Worm (Caenorhabditis elegans): ENCODE measurements around the gene pxd-1.

DNA sequence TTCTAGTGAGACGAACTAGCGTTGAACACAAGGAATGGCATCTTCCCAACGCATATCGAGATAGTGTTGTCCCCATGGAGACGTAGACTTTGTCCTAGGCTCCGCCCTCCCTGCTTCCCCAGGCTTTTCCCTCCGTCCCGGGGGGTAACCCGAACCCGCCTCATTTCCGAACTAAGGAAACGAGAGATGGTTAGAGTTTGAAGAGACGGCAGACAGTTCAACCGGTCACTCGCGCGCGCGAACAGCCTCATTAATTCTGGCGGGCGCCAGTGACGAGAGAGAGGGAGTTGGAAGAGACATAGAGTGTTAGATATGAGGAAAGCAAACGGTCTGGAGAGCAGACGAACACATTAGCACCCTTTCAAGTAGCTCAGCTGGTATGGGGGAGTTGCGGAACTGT is 31.4 kb downstream of the pxd-1 start:
- TF ChIP-seq hmbx-1 (tag; optimal IDR thresholded peaks at IDR 0.05), result no peak
- TF ChIP-seq hmg-4 (GFP tag; optimal IDR thresholded peaks at IDR 0.05), result no peak
- TF ChIP-seq aly-1 (tag; optimal IDR thresholded peaks at IDR 0.05), result no peak
- TF ChIP-seq ama-1 (optimal IDR thresholded peaks at IDR 0.05), result no peak
- TF ChIP-seq ceh-36 (tag; optimal IDR thresholded peaks at IDR 0.05), result no peak
- no peak for TF ChIP-seq ceh-13 (GFP tag; optimal IDR thresholded peaks at IDR 0.05)
- TF ChIP-seq B0310.2 (tag; optimal IDR thresholded peaks at IDR 0.05), result no peak
- TF ChIP-seq F13C5.2 (tag; optimal IDR thresholded peaks at IDR 0.05), result no peak
- TF ChIP-seq tbx-37 (GFP tag; conservative IDR thresholded peaks at IDR 0.05), result no peak
- no peak for TF ChIP-seq ets-7 (tag; optimal IDR thresholded peaks at IDR 0.05)
- TF ChIP-seq tra-4 (tag; optimal IDR thresholded peaks at IDR 0.05), result no peak
